Worm (Caenorhabditis elegans): ENCODE data around the gene ints-11.

DNA sequence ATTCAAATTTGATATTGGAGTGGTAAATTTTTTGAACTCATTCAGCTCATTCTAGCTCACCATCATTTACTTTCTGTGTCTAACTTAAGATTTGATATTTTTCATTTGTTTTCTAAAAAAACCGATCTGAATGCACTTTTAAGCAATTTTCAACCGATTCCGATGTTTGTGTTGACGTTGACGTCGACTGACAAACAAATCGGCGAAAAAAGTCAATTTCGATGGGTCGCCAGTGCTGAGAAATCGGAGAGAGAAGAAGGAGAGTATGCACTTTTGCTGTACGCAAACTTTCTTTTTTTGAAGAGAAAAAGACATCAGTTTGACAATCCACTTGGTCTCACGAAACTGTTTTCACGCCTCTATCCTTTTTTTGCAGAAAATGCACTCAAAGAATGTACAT lies 17.8 kb downstream of the ints-11 start:
- TF ChIP-seq W03F9.2 (tag; optimal IDR thresholded peaks at IDR 0.05) (no peak), dao-5 (tag; optimal IDR thresholded peaks at IDR 0.05) (no peak)
